Fruit fly (Drosophila melanogaster): Measurements from ENCODE around the gene CG14286.

DNA sequence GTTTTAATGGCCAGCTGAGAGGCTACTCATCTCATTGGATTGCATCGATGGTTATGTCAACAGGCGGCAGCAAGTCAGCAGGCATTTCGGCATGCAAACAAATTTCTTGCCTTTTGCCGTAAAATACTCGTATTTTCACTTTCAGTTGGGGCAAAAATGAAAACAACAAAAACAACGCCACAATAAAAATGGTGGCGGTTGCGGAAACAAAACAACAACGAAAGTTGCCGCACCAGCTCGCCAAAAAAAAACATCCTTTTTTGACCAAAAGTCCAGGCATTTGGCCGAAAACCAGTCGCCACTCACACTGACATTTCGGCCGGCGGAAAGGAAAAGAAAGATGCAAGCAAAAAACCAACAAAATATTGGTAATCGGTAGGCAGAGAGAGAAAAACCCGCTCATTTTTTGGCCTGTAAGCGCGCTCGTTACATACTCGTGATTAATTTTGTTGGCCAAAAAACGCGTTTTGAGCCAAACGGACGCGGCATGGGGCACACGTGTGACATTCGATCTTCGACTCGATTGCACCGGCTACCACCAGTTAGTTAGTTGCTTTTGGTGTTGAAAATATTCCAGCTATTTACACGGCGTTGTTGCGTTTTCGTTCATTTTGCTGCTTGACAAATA, 40.3 kb downstream of the CG14286 start:
- TF ChIP-seq CG32264 (GFP tag; optimal IDR thresholded peaks at IDR 0.05) (no peak), jim (GFP tag; optimal IDR thresholded peaks at IDR 0.05) (no peak), pan (optimal IDR thresholded peaks at IDR 0.05) (no peak), GATAd (GFP tag; optimal IDR thresholded peaks at IDR 0.05) (no peak), foxo (GFP tag; optimal IDR thresholded peaks at IDR 0.05) (no peak), Myc (optimal IDR thresholded peaks at IDR 0.05) (no peak)

Measured in whole organism, wandering third instar larva.